Fruit fly (Drosophila melanogaster) whole organism, wandering third instar larva: ENCODE results near the gene CG8461.

ENCODE experiments used
- Dfd ChIP-seq: fragments of >200 bp; optimal IDR thresholded peaks from 2 replicates; lab custom pipeline; 2017; ENCODE audit warnings: missing biosample characterization, missing genetic modification characterization
- Dif ChIP-seq: fragments of 200-275, 200-300 bp; sonication (Bioruptor generic); optimal IDR thresholded peaks from 2 replicates; lab custom pipeline; 2018; ENCODE audit warnings: missing biosample characterization, missing genetic modification characterization; ENCODE audit not compliant: partially characterized antibody
- Hnf4 ChIP-seq: fragments of 200-800 bp; sonication (Bioruptor generic); optimal IDR thresholded peaks from 2 replicates; lab custom pipeline; 2016; ENCODE audit warnings: missing biosample characterization, mild to moderate bottlenecking, missing genetic modification characterization
- Hr83 ChIP-seq: fragments of 200-300 bp; sonication (Bioruptor generic); optimal IDR thresholded peaks from 2 replicates; lab custom pipeline; 2016; ENCODE audit warnings: missing biosample characterization, mild to moderate bottlenecking, missing genetic modification characterization, moderate library complexity; ENCODE audit not compliant: poor library complexity, severe bottlenecking

- TF ChIP-seq Dfd (GFP tag; lab: Kevin White, UChicago) (no peak), Hnf4 (no peak), Dif (GFP tag; lab: Kevin White, UChicago) (no peak), Hr83 (GFP tag; lab: Kevin White, UChicago) (no peak)
Observed at dm6 chr3R:14548752-14549151, 35.3 kb upstream of the CG8461 start.
